Worm (Caenorhabditis elegans): ENCODE results near the gene uig-1.

- no peak for TF ChIP-seq klf-2 (GFP tag; conservative IDR thresholded peaks at IDR 0.05)
- TF ChIP-seq cog-1 (tag; optimal IDR thresholded peaks at IDR 0.05), result no peak
Measured at ce11 chrV:13295859-13296258, at the start of gene uig-1.
